Fruit fly (Drosophila melanogaster): ENCODE data around the gene MsrA.

MsrA gene

DNA sequence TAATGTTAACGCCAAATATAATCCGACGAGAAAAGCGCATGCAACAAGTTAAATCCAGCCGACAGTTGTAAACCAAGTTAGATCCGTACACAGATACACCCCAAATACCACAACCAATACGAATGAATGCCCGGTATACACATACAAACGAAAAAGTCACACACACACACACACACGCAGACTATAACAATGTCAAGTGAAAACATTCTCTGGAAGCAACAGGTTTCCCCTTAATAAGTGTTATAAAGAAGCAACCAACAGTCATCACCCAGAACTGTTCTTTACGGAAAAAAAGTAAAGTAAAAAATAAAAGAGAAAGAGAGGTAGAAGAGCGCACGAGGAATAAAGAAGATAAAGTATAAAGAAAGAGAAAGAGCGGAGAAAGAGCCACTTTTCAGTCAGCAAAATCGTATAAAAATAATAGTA lies 25.0 kb downstream of the MsrA start:
- no peak for TF ChIP-seq Abd-B (GFP tag; optimal IDR thresholded peaks at IDR 0.05)
- TF ChIP-seq CG32264 (GFP tag; optimal IDR thresholded peaks at IDR 0.05): no peak
- no peak for TF ChIP-seq Sp1 (GFP tag; optimal IDR thresholded peaks at IDR 0.05)
- no peak for TF ChIP-seq Rel (GFP tag; optimal IDR thresholded peaks at IDR 0.05)
- peak; percentile 77 for TF ChIP-seq Rel (tag; optimal IDR thresholded peaks at IDR 0.05)
- no peak for TF ChIP-seq CrebA (GFP tag; optimal IDR thresholded peaks at IDR 0.05; ENCODE audit: borderline replicate concordance)
- no peak for TF ChIP-seq ey (GFP tag; optimal IDR thresholded peaks at IDR 0.05)
- no peak for TF ChIP-seq psq (GFP tag; optimal IDR thresholded peaks at IDR 0.05)
- TF ChIP-seq usp (GFP tag; optimal IDR thresholded peaks at IDR 0.05): no peak
- TF ChIP-seq N (GFP tag; optimal IDR thresholded peaks at IDR 0.05): peak; percentile 44
- no peak for TF ChIP-seq sv (GFP tag; optimal IDR thresholded peaks at IDR 0.05)
- TF ChIP-seq foxo (GFP tag; optimal IDR thresholded peaks at IDR 0.05): no peak
- no peak for TF ChIP-seq Myc (optimal IDR thresholded peaks at IDR 0.05)
- TF ChIP-seq CG9705 (GFP tag; optimal IDR thresholded peaks at IDR 0.05): no peak
- no peak for TF ChIP-seq dmrt93B (GFP tag; optimal IDR thresholded peaks at IDR 0.05)
- TF ChIP-seq Hnf4 (GFP tag; optimal IDR thresholded peaks at IDR 0.05): no peak
- TF ChIP-seq Hr78 (GFP tag; optimal IDR thresholded peaks at IDR 0.05): no peak
- no peak for TF ChIP-seq HLH106 (tag; optimal IDR thresholded peaks at IDR 0.05)
- no peak for TF ChIP-seq Vsx2 (GFP tag; optimal IDR thresholded peaks at IDR 0.05; ENCODE audit: partially characterized antibody)
- TF ChIP-seq Dfd (GFP tag; optimal IDR thresholded peaks at IDR 0.05): no peak
- no peak for TF ChIP-seq tai (GFP tag; optimal IDR thresholded peaks at IDR 0.05)
- TF ChIP-seq dl (GFP tag; optimal IDR thresholded peaks at IDR 0.05; ENCODE audit: insufficient read depth in 1 of 2, partially characterized antibody in 2 of 2): peak in 1 of 2 experiments; percentile 51
- TF ChIP-seq woc (GFP tag; optimal IDR thresholded peaks at IDR 0.05): peak; percentile 20
- no peak for TF ChIP-seq brk (GFP tag; optimal IDR thresholded peaks at IDR 0.05)
- TF ChIP-seq sage (GFP tag; optimal IDR thresholded peaks at IDR 0.05): no peak
- no peak for TF ChIP-seq lola (GFP tag; optimal IDR thresholded peaks at IDR 0.05)
- TF ChIP-seq OdsH (GFP tag; optimal IDR thresholded peaks at IDR 0.05): no peak
- no peak for TF ChIP-seq GATAd (GFP tag; optimal IDR thresholded peaks at IDR 0.05)
- TF ChIP-seq Jra (GFP tag; optimal IDR thresholded peaks at IDR 0.05): no peak
- TF ChIP-seq br (GFP tag; optimal IDR thresholded peaks at IDR 0.05): no peak
- TF ChIP-seq h (GFP tag; optimal IDR thresholded peaks at IDR 0.05): no peak
- TF ChIP-seq rgr (GFP tag; optimal IDR thresholded peaks at IDR 0.05): no peak

dm6 chr3L:15536550-15536949 lies 25.7 kb downstream of the MsrA start:
- TF ChIP-seq Mio (GFP tag; optimal IDR thresholded peaks at IDR 0.05) (no peak), pan (optimal IDR thresholded peaks at IDR 0.05) (no peak)

DNA sequence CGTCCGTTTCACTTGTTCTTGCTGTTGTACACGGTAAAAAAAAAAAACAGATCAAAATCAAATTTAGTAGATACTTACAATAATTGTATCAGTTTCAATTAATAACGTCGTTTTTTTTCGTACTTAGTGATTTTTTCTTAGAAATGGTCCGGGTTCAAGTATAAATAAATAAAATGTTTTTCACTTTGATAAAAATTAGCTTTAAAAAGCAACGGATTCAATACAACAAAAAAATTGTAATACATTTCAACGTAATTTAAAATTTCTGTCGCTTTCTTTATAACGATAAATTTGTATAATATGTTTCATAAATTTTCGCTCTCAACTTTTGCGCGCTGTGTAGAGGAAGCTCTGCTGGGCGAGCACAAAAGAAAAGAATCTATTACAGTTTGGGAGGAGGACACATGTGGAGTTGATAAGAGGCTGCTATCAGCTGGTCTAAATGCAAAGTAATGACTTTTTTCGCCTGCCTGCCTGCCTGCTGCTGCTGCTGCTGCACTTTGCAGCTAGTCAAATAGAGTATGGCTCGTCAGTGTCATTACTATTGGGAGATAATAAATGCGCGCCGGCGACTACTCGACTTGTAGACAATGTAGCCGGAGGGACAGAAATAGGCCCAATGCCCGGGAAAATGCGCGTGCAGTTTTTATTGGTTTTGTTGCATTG lies 27.2 kb downstream of the MsrA start:
- TF ChIP-seq CG32264 (GFP tag; optimal IDR thresholded peaks at IDR 0.05) (no peak), sv (GFP tag; optimal IDR thresholded peaks at IDR 0.05) (peak; percentile 10), Myc (optimal IDR thresholded peaks at IDR 0.05) (no peak), jim (GFP tag; optimal IDR thresholded peaks at IDR 0.05) (no peak), Sp1 (GFP tag; optimal IDR thresholded peaks at IDR 0.05) (peak; percentile 24), usp (GFP tag; optimal IDR thresholded peaks at IDR 0.05) (no peak), dl (GFP tag; optimal IDR thresholded peaks at IDR 0.05; ENCODE audit: insufficient read depth in 1 of 2, partially characterized antibody in 2 of 2) (no peak), Hr78 (GFP tag; optimal IDR thresholded peaks at IDR 0.05) (no peak), OdsH (GFP tag; optimal IDR thresholded peaks at IDR 0.05) (peak; percentile 46), brk (GFP tag; optimal IDR thresholded peaks at IDR 0.05) (peak; percentile 36), lola (GFP tag; optimal IDR thresholded peaks at IDR 0.05) (no peak), HLH106 (tag; optimal IDR thresholded peaks at IDR 0.05) (no peak), ey (GFP tag; optimal IDR thresholded peaks at IDR 0.05) (peak; percentile 53), Mio (GFP tag; optimal IDR thresholded peaks at IDR 0.05) (no peak), dsf (GFP tag; optimal IDR thresholded peaks at IDR 0.05; ENCODE audit: borderline replicate concordance) (no peak), h (GFP tag; optimal IDR thresholded peaks at IDR 0.05) (peak; percentile 68), woc (GFP tag; optimal IDR thresholded peaks at IDR 0.05) (no peak), br (GFP tag; optimal IDR thresholded peaks at IDR 0.05) (peak; percentile 24), foxo (GFP tag; optimal IDR thresholded peaks at IDR 0.05) (peak in 1 of 2 experiments; percentile 56), Hnf4 (GFP tag; optimal IDR thresholded peaks at IDR 0.05) (peak; percentile 14), Jra (GFP tag; optimal IDR thresholded peaks at IDR 0.05) (no peak), sage (GFP tag; optimal IDR thresholded peaks at IDR 0.05) (no peak), N (GFP tag; optimal IDR thresholded peaks at IDR 0.05) (no peak), tai (GFP tag; optimal IDR thresholded peaks at IDR 0.05) (no peak), Dif (GFP tag; optimal IDR thresholded peaks at IDR 0.05; ENCODE audit: partially characterized antibody) (no peak), pan (optimal IDR thresholded peaks at IDR 0.05) (no peak), CG9705 (GFP tag; optimal IDR thresholded peaks at IDR 0.05) (no peak), fru (GFP tag; optimal IDR thresholded peaks at IDR 0.05) (peak; percentile 66), GATAd (GFP tag; optimal IDR thresholded peaks at IDR 0.05) (no peak), dmrt93B (GFP tag; optimal IDR thresholded peaks at IDR 0.05) (no peak), Abd-B (GFP tag; optimal IDR thresholded peaks at IDR 0.05) (no peak), Hr83 (GFP tag; optimal IDR thresholded peaks at IDR 0.05; ENCODE audit: poor library complexity, severe bottlenecking) (no peak), Dfd (GFP tag; optimal IDR thresholded peaks at IDR 0.05) (no peak), Vsx2 (GFP tag; optimal IDR thresholded peaks at IDR 0.05; ENCODE audit: partially characterized antibody) (no peak), Rel (GFP tag; optimal IDR thresholded peaks at IDR 0.05) (no peak), Rel (tag; optimal IDR thresholded peaks at IDR 0.05) (peak; percentile 25), CrebA (GFP tag; optimal IDR thresholded peaks at IDR 0.05; ENCODE audit: borderline replicate concordance) (no peak), rgr (GFP tag; optimal IDR thresholded peaks at IDR 0.05) (peak; percentile 53), psq (GFP tag; optimal IDR thresholded peaks at IDR 0.05) (peak; percentile 44)

All from whole organism, wandering third instar larva.